Worm (Caenorhabditis elegans) whole organism, L4 larva: Measurements from ENCODE around the gene ttr-48.

Source experiments
- Y75B8A.6 ChIP-seq: fragments of 200-800 bp; sonication (Bioruptor generic); IDR thresholded peaks from 2 replicates; pipeline ENCODE4 v1.3.6; 2022; ENCODE audit warnings: missing genetic modification reagents, missing genetic modification characterization, missing compliant biosample characterization
- ceh-28 ChIP-seq: fragments of 150-350 bp; optimal IDR thresholded peaks from 2 replicates; lab custom pipeline; 2014; ENCODE audit warnings: missing biosample characterization, missing genetic modification reagents, missing genetic modification characterization
- ces-1 ChIP-seq: fragments of 150-350 bp; sonication (generic microtip); optimal IDR thresholded peaks from 4 replicates; lab custom pipeline; 2014; ENCODE audit warnings: missing biosample characterization, missing genetic modification reagents, missing genetic modification characterization
- lin-39 ChIP-seq: fragments of 150-350 bp; optimal IDR thresholded peaks from 2 replicates; lab custom pipeline; 2014; ENCODE audit warnings: missing biosample characterization, missing genetic modification reagents, missing genetic modification characterization
- mep-1 ChIP-seq: fragments of 150-350 bp; sonication (generic microtip); optimal IDR thresholded peaks from 3 replicates; lab custom pipeline; 2014; ENCODE audit warnings: missing biosample characterization, missing genetic modification characterization
- mxl-2 ChIP-seq: fragments of 200-800 bp; sonication (Bioruptor generic); conservative IDR thresholded peaks from 2 replicates; pipeline ENCODE4 v1.3.6; 2022; ENCODE audit warnings: missing genetic modification reagents, missing genetic modification characterization, missing compliant biosample characterization
- nhr-42 ChIP-seq: fragments of 200-800 bp; sonication (Bioruptor generic); IDR thresholded peaks from 2 replicates; pipeline ENCODE4 v1.3.6; 2022; ENCODE audit warnings: missing genetic modification characterization, missing compliant biosample characterization

DNA sequence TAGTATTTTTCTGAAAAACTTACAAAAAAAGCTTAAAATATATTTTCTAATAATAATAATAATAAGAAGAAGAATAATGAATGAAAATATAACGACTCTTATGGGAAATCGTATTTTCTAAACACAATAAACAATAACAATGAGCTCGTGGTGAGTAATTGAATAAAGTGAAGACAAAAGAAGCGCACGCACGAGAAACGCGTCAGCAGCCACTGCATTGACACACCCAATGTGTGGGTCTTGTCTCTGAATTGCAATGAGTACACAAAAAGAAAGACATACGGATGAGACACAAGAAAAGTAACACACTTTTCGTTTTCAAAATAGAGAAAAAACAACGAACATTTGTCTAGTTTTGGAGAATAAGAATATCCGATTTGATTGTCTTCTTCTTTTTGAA, 38.9 kb downstream of the ttr-48 start, which contains the start of gene F35A5.8:
- TF ChIP-seq lin-39 (no peak), mxl-2 (GFP tag; lab: Robert Waterston, UW) (no peak), mep-1 (tag; lab: Kevin White, UChicago) (peak; percentile 86), nhr-42 (peak; percentile 32; the same call in 1 of the 2 replicates), ces-1 (GFP tag; lab: Kevin White, UChicago) (peak; percentile 64), Y75B8A.6 (GFP tag; lab: Robert Waterston, UW) (no peak), ceh-28 (no peak)
